Fruit fly (Drosophila melanogaster) S2 (cell line): ENCODE results near the gene CG32971.

ENCODE experiments used
- CG8478 ChIP-seq: fragments of >200 bp; optimal IDR thresholded peaks from 2 replicates; lab custom pipeline; 2018
- CTCF ChIP-seq, 2 experiments: fragments of >200 bp; optimal IDR thresholded peaks; 2 replicates each; lab custom pipeline; 2018

Gene CG32971

dm6 chr2L:14302478-14302877, 27.9 kb downstream of the CG32971 start:
- TF ChIP-seq CTCF (optimal IDR thresholded peaks at IDR 0.05; lab: Kevin White, UChicago), result no peak

DNA sequence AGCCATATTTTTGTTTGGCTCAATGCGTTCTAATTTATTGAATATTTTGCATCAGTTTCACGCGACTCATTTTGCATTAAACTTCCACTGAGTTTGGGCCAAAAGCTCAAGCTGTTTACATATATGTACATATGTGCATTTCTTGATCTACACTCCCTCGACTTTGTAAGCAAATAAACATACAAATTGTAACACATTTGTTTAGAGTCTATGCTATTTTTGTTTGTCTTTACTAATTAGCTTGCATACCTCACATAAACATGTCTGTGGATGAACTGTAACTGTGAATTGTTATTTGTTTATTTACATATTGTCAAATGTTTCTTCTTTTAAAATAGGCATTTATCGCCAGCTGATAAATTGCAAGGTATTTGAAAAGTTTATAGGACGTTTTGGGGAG, 32.9 kb downstream of the CG32971 start:
- no peak for TF ChIP-seq CTCF (optimal IDR thresholded peaks at IDR 0.05; lab: Kevin White, UChicago)
- TF ChIP-seq CG8478 (lab: Kevin White, UChicago), result no peak

DNA sequence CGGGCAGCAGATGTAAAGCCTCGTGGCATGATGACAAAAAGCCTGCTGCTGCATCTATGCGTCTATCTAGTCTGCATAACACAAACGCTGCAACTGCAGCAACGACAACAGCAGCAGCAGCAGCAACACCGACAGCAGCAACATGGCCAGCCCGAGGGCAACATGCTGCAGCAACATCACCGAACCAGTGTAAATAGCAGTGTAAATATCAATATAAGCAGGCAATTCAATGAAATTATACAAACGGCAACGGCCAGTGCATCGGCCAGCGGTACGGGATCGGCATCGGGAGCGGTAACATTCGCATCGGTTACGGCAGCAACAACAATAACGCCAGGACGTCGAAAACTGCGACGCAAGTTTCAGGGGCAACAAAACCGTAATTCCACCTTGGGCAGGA, 33.6 kb downstream of the CG32971 start:
- no peak for TF ChIP-seq CTCF (optimal IDR thresholded peaks at IDR 0.05; lab: Kevin White, UChicago)
- TF ChIP-seq CG8478 (lab: Kevin White, UChicago), result no peak

dm6 chr2L:14308661-14309060, 34.0 kb downstream of the CG32971 start:
- no peak for TF ChIP-seq CTCF (optimal IDR thresholded peaks at IDR 0.05; lab: Kevin White, UChicago)
- TF ChIP-seq CG8478 (lab: Kevin White, UChicago), result no peak

DNA sequence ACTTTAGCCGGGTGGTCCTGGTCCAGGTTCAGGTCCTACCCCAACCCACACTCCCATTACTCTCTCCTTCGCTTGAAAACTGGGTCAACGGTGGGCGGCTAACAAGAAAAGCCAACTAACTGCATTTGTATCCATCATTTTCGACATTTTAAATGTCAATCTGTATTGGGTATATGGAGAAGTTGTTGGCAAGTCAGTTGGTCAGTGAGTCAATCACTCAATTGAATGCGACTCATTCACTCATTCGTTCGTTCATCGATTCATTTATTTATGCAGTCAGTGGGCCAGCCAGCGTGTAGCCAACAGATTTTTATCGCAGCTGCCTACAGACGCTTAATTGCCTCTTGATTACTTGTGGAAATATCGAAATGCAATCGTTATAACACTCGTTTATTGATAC, 42.1 kb downstream of the CG32971 start:
- TF ChIP-seq CTCF (optimal IDR thresholded peaks at IDR 0.05; lab: Kevin White, UChicago) (no peak), CG8478 (lab: Kevin White, UChicago) (no peak)

DNA sequence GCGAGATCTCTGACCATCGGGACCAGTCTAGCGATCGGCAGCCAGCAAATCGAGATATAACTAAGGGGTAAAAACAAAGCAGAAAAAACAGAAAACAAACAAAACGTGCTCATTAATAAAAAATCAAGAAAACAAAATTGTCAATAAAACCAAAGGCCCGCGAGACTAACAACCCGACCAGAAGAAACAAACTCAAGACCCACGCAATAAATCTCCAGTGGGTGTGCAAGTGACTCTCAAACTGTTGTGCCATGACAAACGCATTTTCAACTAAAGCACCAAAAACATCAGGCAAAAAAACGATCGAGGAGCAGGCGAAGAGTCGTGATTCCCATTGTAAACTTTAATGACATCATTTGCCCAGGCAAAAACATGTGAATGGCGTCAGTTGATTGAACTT, 43.4 kb downstream of the CG32971 start:
- TF ChIP-seq CG8478 (lab: Kevin White, UChicago), result no peak
- no peak for TF ChIP-seq CTCF (optimal IDR thresholded peaks at IDR 0.05; lab: Kevin White, UChicago)

dm6 chr2L:14318600-14318999, 44.0 kb downstream of the CG32971 start:
- TF ChIP-seq CTCF (optimal IDR thresholded peaks at IDR 0.05; lab: Kevin White, UChicago), result no peak

DNA sequence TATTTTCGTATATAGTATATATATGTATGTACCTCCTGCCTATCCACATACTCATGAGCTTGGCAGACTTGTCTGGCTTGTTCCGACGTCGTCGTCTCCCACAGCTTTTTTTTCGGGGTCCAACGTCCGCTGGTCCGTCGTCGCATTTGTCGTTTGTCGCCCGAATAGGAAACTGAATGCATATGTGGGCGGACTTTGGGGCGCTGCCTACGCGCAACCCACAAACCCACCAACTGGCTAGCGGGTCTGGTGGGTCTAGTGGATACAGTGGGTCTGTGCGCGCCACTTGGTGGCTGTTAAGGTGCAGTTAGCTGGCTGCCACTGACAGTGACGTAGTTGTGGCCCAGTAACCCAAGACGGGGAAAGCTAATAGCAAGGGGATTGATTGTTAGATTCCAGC, 44.4 kb downstream of the CG32971 start:
- no peak for TF ChIP-seq CTCF (optimal IDR thresholded peaks at IDR 0.05; lab: Kevin White, UChicago)
- no peak for TF ChIP-seq CG8478 (lab: Kevin White, UChicago)
